Worm (Caenorhabditis elegans) whole organism, midembryonic: Measurements from ENCODE around the gene K07H8.11.

ENCODE experiments used
- T22C8.4 ChIP-seq: fragments of 200-800 bp; sonication (Bioruptor generic); IDR thresholded peaks from 2 replicates; pipeline ENCODE4 v1.3.6; 2022; ENCODE audit warnings: missing genetic modification characterization, missing compliant biosample characterization
- flt-1 ChIP-seq: fragments of 200-800 bp; sonication (Bioruptor generic); IDR thresholded peaks from 2 replicates; pipeline ENCODE4 v1.3.6; 2022; ENCODE audit warnings: missing genetic modification characterization, missing compliant biosample characterization
- klf-2 ChIP-seq: fragments of 200-800 bp; sonication (Bioruptor generic); conservative IDR thresholded peaks from 2 replicates; pipeline ENCODE4 v1.3.6; 2022; ENCODE audit warnings: missing genetic modification reagents, missing genetic modification characterization, missing compliant biosample characterization
- med-1 ChIP-seq: sonication (generic microtip); optimal IDR thresholded peaks from 2 replicates; lab custom pipeline; 2017; ENCODE audit warnings: missing genetic modification characterization, mild to moderate bottlenecking, missing compliant biosample characterization, antibody characterized with exemption, missing genetic modification reagents; ENCODE audit not compliant: insufficient read depth
- ztf-23 ChIP-seq: fragments of 200-800 bp; sonication (Bioruptor generic); IDR thresholded peaks from 2 replicates; pipeline ENCODE4 v1.3.6; 2022; ENCODE audit warnings: missing genetic modification reagents, missing genetic modification characterization, missing compliant biosample characterization

DNA sequence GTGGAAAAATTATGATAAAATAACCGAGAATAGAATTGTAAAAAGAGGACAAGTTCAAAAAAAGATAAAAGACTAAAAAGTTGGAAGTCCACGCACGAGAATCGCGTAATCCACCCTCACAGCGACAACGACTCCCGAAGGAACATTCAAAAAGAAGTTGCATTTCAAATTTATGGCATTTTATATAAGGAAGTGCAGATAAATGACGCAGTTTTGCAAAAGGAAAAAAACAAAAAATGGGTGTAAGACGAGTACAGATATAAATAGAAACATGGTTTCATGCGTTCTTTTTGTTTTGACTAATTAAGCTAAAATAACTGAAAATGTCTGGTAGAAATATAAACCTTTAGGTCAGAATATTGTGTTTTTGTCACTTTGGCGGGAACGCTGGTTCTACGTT is 8.1 kb upstream of the K07H8.11 start:
- TF ChIP-seq ztf-23: no peak
- TF ChIP-seq flt-1 (GFP tag; lab: Robert Waterston, UW): no peak
- no peak for TF ChIP-seq T22C8.4 (GFP tag; lab: Robert Waterston, UW)
- TF ChIP-seq med-1: no peak
- no peak for TF ChIP-seq klf-2 (GFP tag; lab: Robert Waterston, UW)
